Fruit fly (Drosophila melanogaster): ENCODE measurements around the gene Pex1.

DNA sequence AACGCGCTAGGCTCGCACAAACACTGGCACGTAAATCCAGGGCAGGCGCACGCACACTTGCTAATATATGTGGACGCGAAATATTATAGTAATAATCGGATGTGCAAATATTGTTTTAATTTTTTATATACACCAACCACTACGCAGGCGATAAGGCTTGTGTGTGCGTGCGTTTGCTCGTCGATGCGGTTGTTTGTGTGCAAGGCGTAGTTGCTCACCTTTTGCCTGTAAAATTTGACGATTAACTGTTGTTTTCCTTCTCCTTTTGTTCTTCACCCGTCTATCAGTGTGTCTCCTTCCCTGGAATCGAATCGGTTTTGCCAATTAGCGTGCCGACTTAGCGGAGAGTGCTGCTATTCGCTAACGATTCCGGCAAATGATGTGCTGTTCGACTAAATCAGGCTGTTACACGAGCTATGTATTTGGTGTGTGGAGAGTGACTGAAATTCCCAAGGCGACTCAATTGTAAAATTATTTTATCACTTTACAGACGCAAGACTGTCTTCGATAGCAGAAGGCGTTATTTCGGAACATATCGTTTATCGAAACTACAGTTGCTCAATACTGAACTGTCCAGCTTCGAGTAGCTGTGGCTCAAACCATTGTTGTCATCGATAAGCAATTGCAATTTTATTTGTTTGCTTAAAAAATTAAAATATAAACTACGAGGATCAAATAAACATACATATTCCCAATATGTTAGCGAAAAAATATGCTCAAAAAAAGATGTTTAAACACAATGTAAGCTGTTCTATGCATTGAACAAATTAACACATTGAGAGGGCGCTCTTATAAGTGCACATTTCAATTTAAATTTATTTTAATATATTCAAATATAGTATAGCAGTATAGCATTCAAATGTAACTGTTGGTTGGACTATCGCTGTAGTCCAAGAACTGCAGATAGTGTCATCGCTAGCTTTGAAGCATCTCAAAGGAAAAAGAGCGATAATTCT lies 40.2 kb upstream of the Pex1 start, which contains the start of the genes CG6650 and endos:
- no peak for TF ChIP-seq CG8478 (optimal IDR thresholded peaks at IDR 0.05)
- no peak for TF ChIP-seq usp (GFP tag; optimal IDR thresholded peaks at IDR 0.05)
- no peak for TF ChIP-seq psq (optimal IDR thresholded peaks at IDR 0.05)
